Worm (Caenorhabditis elegans): ENCODE results near the gene M151.7.

- TF ChIP-seq tbx-9 (tag; optimal IDR thresholded peaks at IDR 0.05; ENCODE audit: borderline replicate concordance) (no peak), F52B5.7 (tag; optimal IDR thresholded peaks at IDR 0.05) (no peak), nhr-90 (tag; optimal IDR thresholded peaks at IDR 0.05) (no peak), ceh-40 (GFP tag; IDR thresholded peaks at IDR 0.05) (no peak), unc-130 (GFP tag; optimal IDR thresholded peaks at IDR 0.05) (no peak), snpc-4 (GFP tag; optimal IDR thresholded peaks at IDR 0.05) (no peak), snpc-4 (tag; optimal IDR thresholded peaks at IDR 0.05) (no peak)
Measured at ce11 chrII:3573255-3573654, 48.9 kb upstream of the M151.7 start, which contains the start of gene clec-130.

All from whole organism, young adult.